Fruit fly (Drosophila melanogaster) Kc167 (cell line): ENCODE measurements around the gene ohgt.

Experiments used
- Sin3A ChIP-seq: fragments of >200 bp; optimal IDR thresholded peaks from 2 replicates; lab custom pipeline; 2018; ENCODE audit warnings: missing external identifiers
- insv ChIP-seq: fragments of >200 bp; optimal IDR thresholded peaks from 3 replicates; lab custom pipeline; 2018; ENCODE audit warnings: missing external identifiers

DNA sequence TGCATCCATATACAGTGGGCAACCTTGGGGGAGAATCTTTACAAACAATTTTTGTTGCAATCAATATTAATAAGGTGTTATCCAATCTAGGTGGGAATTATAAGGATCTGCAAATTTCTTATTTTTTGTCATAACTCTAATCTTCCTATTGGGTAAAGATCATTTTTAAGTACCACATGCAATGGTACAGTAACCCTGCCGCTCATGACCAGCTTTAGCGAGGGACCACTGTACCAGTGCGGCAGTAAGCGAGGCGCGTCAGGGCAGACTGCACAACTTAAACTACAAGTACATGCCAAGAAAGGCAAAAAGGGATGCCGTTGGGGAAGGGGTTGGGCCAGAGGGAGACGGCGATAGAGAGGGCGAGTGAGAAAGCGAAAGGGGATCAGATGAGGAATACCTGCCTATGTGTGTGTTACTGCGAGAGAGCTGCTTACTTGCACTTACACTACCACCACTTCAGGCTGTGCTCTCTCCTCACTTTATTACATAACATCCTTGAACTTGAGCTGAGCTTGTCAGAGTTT is 33.6 kb downstream of the ohgt start:
- TF ChIP-seq insv (lab: Kevin White, UChicago) (no peak), Sin3A (lab: Kevin White, UChicago) (no peak)
